Fruit fly (Drosophila melanogaster) whole organism, embryonic: ENCODE results near the gene Lasp.

Source experiments
- Antp ChIP-seq: fragments of 200-800 bp; sonication (Bioruptor generic); optimal IDR thresholded peaks from 3 replicates; lab custom pipeline; 2016; ENCODE audit warnings: missing biosample characterization, missing genetic modification characterization
- B-H1 ChIP-seq: fragments of 200-800 bp; sonication (Bioruptor generic); IDR thresholded peaks from 3 replicates; pipeline ENCODE4 v1.3.6; 2022; ENCODE audit warnings: missing biosample characterization, missing genetic modification characterization
- B-H2 ChIP-seq: fragments of 200-800 bp; sonication (Bioruptor generic); optimal IDR thresholded peaks from 2 replicates; lab custom pipeline; 2018; ENCODE audit warnings: missing biosample characterization, mild to moderate bottlenecking, missing genetic modification characterization
- CG10209 ChIP-seq: fragments of 200-800 bp; sonication (Bioruptor generic); optimal IDR thresholded peaks from 3 replicates; lab custom pipeline; 2017; ENCODE audit warnings: missing biosample characterization, mild to moderate bottlenecking, missing genetic modification characterization, missing genetic modification reagents
- CG10267 ChIP-seq: fragments of 200-800 bp; sonication (Bioruptor generic); optimal IDR thresholded peaks from 2 replicates; lab custom pipeline; 2018; ENCODE audit warnings: missing biosample characterization, mild to moderate bottlenecking, missing genetic modification characterization, moderate library complexity
- CG10543 ChIP-seq: fragments of 200-800 bp; sonication (Bioruptor generic); optimal IDR thresholded peaks from 3 replicates; lab custom pipeline; 2017; ENCODE audit warnings: missing biosample characterization, mild to moderate bottlenecking, missing genetic modification characterization, moderate library complexity
- CG11504 ChIP-seq: fragments of 200-800 bp; sonication (Bioruptor generic); optimal IDR thresholded peaks from 3 replicates; lab custom pipeline; 2019; ENCODE audit warnings: missing biosample characterization, mild to moderate bottlenecking, missing genetic modification characterization, moderate library complexity
- CG12744 ChIP-seq: fragments of 200-800 bp; sonication (Bioruptor generic); optimal IDR thresholded peaks from 2 replicates; lab custom pipeline; 2016; ENCODE audit warnings: missing biosample characterization, missing genetic modification characterization
- CG12769 ChIP-seq: fragments of 200-800 bp; sonication (Bioruptor generic); optimal IDR thresholded peaks from 2 replicates; lab custom pipeline; 2019; ENCODE audit warnings: missing biosample characterization, mild to moderate bottlenecking, missing genetic modification characterization, moderate library complexity
- CG13123 ChIP-seq: fragments of 200-800 bp; sonication (Bioruptor generic); optimal IDR thresholded peaks from 2 replicates; lab custom pipeline; 2016; ENCODE audit warnings: missing biosample characterization, missing genetic modification characterization
- CG13424 ChIP-seq: fragments of 200-800 bp; sonication (Bioruptor generic); optimal IDR thresholded peaks from 2 replicates; lab custom pipeline; 2019; ENCODE audit warnings: missing biosample characterization, mild to moderate bottlenecking, missing genetic modification characterization, moderate library complexity
- CG15696 ChIP-seq: fragments of 200-800 bp; sonication (Bioruptor generic); optimal IDR thresholded peaks from 2 replicates; lab custom pipeline; 2019; ENCODE audit warnings: missing biosample characterization, mild to moderate bottlenecking, missing genetic modification characterization, moderate library complexity
- CG1647 ChIP-seq: fragments of 200-800 bp; sonication (Bioruptor generic); optimal IDR thresholded peaks from 3 replicates; lab custom pipeline; 2016; ENCODE audit warnings: missing biosample characterization, missing genetic modification characterization
- CG17912 ChIP-seq: fragments of 200-800 bp; sonication (Bioruptor generic); optimal IDR thresholded peaks from 2 replicates; lab custom pipeline; 2018; ENCODE audit warnings: missing biosample characterization, mild to moderate bottlenecking, missing genetic modification characterization
- CG18764 ChIP-seq: fragments of 200-800 bp; sonication (Bioruptor generic); optimal IDR thresholded peaks from 3 replicates; lab custom pipeline; 2016; ENCODE audit warnings: missing biosample characterization, missing genetic modification characterization
- CG30403 ChIP-seq: fragments of 200-800 bp; sonication (Bioruptor generic); optimal IDR thresholded peaks from 3 replicates; lab custom pipeline; 2016; ENCODE audit warnings: missing biosample characterization, missing genetic modification characterization
- CG31365 ChIP-seq: fragments of 200-800 bp; sonication (Bioruptor generic); optimal IDR thresholded peaks from 2 replicates; lab custom pipeline; 2018; ENCODE audit warnings: missing biosample characterization, mild to moderate bottlenecking, missing genetic modification characterization
- CG4730 ChIP-seq: fragments of 200-800 bp; sonication (Bioruptor generic); IDR thresholded peaks from 2 replicates; pipeline ENCODE4 v1.3.6; 2022; ENCODE audit warnings: missing biosample characterization, missing genetic modification characterization
- CG4854 ChIP-seq: fragments of 200-800 bp; sonication (Bioruptor generic); optimal IDR thresholded peaks from 2 replicates; lab custom pipeline; 2016; ENCODE audit warnings: missing biosample characterization, missing genetic modification characterization, inconsistent platforms
- CG6254 ChIP-seq: fragments of 200-800 bp; sonication (Bioruptor generic); optimal IDR thresholded peaks from 3 replicates; lab custom pipeline; 2017; ENCODE audit warnings: mild to moderate bottlenecking, missing biosample characterization, missing genetic modification reagents, missing genetic modification characterization
- CG6272 ChIP-seq: fragments of 200-800 bp; sonication (Bioruptor generic); IDR thresholded peaks from 2 replicates; pipeline ENCODE4 v1.3.6; 2022; ENCODE audit warnings: missing biosample characterization, missing genetic modification characterization
- CG6813 ChIP-seq: fragments of 200-800 bp; sonication (Bioruptor generic); optimal IDR thresholded peaks from 2 replicates; lab custom pipeline; 2017; ENCODE audit warnings: missing biosample characterization, missing genetic modification characterization, mild to moderate bottlenecking, moderate library complexity, missing genetic modification reagents
- CG7357 ChIP-seq: fragments of 200-800 bp; sonication (Bioruptor generic); IDR thresholded peaks from 3 replicates; pipeline ENCODE4 v1.3.6; 2022; ENCODE audit warnings: missing biosample characterization, missing genetic modification characterization
- CG7928 ChIP-seq: fragments of 200-800 bp; sonication (Bioruptor generic); optimal IDR thresholded peaks from 2 replicates; lab custom pipeline; 2017; ENCODE audit warnings: missing biosample characterization, mild to moderate bottlenecking, missing genetic modification characterization
- CG7987 ChIP-seq: fragments of 200-800 bp; sonication (Bioruptor generic); optimal IDR thresholded peaks from 2 replicates; lab custom pipeline; 2018; ENCODE audit warnings: missing biosample characterization, mild to moderate bottlenecking, missing genetic modification characterization, moderate library complexity
- CG8359 ChIP-seq: fragments of 200-800 bp; sonication (Bioruptor generic); optimal IDR thresholded peaks from 2 replicates; lab custom pipeline; 2017; ENCODE audit warnings: missing biosample characterization, mild to moderate bottlenecking, missing genetic modification characterization, borderline replicate concordance
- CG8388 ChIP-seq: fragments of 200-800 bp; sonication (Bioruptor generic); optimal IDR thresholded peaks from 2 replicates; lab custom pipeline; 2019; ENCODE audit warnings: missing biosample characterization, mild to moderate bottlenecking, missing genetic modification characterization, moderate library complexity
- Dref ChIP-seq: fragments of 200-800 bp; sonication (Bioruptor generic); IDR thresholded peaks from 2 replicates; pipeline ENCODE4 v1.3.6; 2022; ENCODE audit warnings: missing biosample characterization, missing genetic modification characterization
- Fer1 ChIP-seq: fragments of 200-800 bp; sonication (Bioruptor generic); optimal IDR thresholded peaks from 2 replicates; lab custom pipeline; 2017; ENCODE audit warnings: missing biosample characterization, mild to moderate bottlenecking, missing genetic modification characterization
- Jarid2 ChIP-seq: fragments of 200-800 bp; sonication (Bioruptor generic); optimal IDR thresholded peaks from 3 replicates; lab custom pipeline; 2017; ENCODE audit warnings: mild to moderate bottlenecking, missing biosample characterization, missing genetic modification reagents, missing genetic modification characterization
- Med ChIP-seq: fragments of 200-800 bp; sonication (Bioruptor generic); peaks from one replicate; lab custom pipeline; 2016; ENCODE audit warnings: missing biosample characterization, missing genetic modification characterization, mild to moderate bottlenecking, inconsistent platforms, moderate library complexity
- Rfx ChIP-seq: fragments of 200-800 bp; sonication (Bioruptor generic); IDR thresholded peaks from 2 replicates; pipeline ENCODE4 v1.3.6; 2022; ENCODE audit warnings: missing biosample characterization, missing genetic modification characterization
- Scr ChIP-seq: fragments of 200-800 bp; sonication (Bioruptor generic); IDR thresholded peaks from 2 replicates; pipeline ENCODE4 v1.3.6; 2022; ENCODE audit warnings: missing biosample characterization, missing genetic modification characterization; ENCODE audit not compliant: partially characterized antibody
- Sox102F ChIP-seq: fragments of 200-800 bp; sonication (Bioruptor generic); optimal IDR thresholded peaks from 2 replicates; lab custom pipeline; 2018; ENCODE audit warnings: missing biosample characterization, mild to moderate bottlenecking, missing genetic modification characterization, moderate library complexity
- Sry-δ ChIP-seq: fragments of 200-800 bp; sonication (Bioruptor generic); optimal IDR thresholded peaks from 2 replicates; lab custom pipeline; 2016; ENCODE audit warnings: missing biosample characterization, missing genetic modification characterization
- Tbp ChIP-seq: fragments of >200 bp; optimal IDR thresholded peaks from 2 replicates; lab custom pipeline; 2018; ENCODE audit warnings: missing biosample characterization, missing genetic modification characterization
- ara ChIP-seq: fragments of 200-800 bp; sonication (Bioruptor generic); IDR thresholded peaks from 2 replicates; pipeline ENCODE4 v1.3.6; 2022; ENCODE audit warnings: missing biosample characterization, missing genetic modification characterization
- cato ChIP-seq: fragments of 200-800 bp; sonication (Bioruptor generic); optimal IDR thresholded peaks from 2 replicates; lab custom pipeline; 2016; ENCODE audit warnings: missing biosample characterization, missing genetic modification characterization, borderline replicate concordance
- caup ChIP-seq: fragments of 200-800 bp; sonication (Bioruptor generic); optimal IDR thresholded peaks from 3 replicates; lab custom pipeline; 2017; ENCODE audit warnings: missing biosample characterization, mild to moderate bottlenecking, missing genetic modification characterization, moderate library complexity; ENCODE audit not compliant: severe bottlenecking
- chm ChIP-seq: fragments of 200-800 bp; sonication (Bioruptor generic); IDR thresholded peaks from 2 replicates; pipeline ENCODE4 v1.3.6; 2022; ENCODE audit warnings: missing biosample characterization, missing genetic modification characterization
- chn ChIP-seq: fragments of 200-800 bp; sonication (Bioruptor generic); optimal IDR thresholded peaks from 2 replicates; lab custom pipeline; 2016; ENCODE audit warnings: missing biosample characterization, missing genetic modification characterization
- dati ChIP-seq: fragments of 200-800 bp; sonication (Bioruptor generic); IDR thresholded peaks from 2 replicates; pipeline ENCODE4 v1.3.6; 2022; ENCODE audit warnings: missing biosample characterization, missing genetic modification characterization
- dm ChIP-seq: fragments of 200-800 bp; sonication (Bioruptor generic); optimal IDR thresholded peaks from 3 replicates; lab custom pipeline; 2016; ENCODE audit warnings: missing biosample characterization, missing genetic modification characterization
- grn ChIP-seq: fragments of 200-800 bp; sonication (Bioruptor generic); optimal IDR thresholded peaks from 3 replicates; lab custom pipeline; 2017; ENCODE audit warnings: missing biosample characterization, missing genetic modification characterization
- hkb ChIP-seq, 2 experiments: fragments of 200-800 bp in 1 of 2; fragments of >200 bp in 1 of 2; sonication (Bioruptor generic) in 1 of 2; IDR thresholded peaks in 1 of 2; optimal IDR thresholded peaks in 1 of 2; 2 replicates each; pipeline versions ENCODE4 v1.3.6 to Lab custom; 2017 to 2022; ENCODE audit warnings: missing biosample characterization in 1 of 2, missing genetic modification characterization in 1 of 2
- mam ChIP-seq: fragments of 200-800 bp; sonication (Bioruptor generic); optimal IDR thresholded peaks from 3 replicates; lab custom pipeline; 2016; ENCODE audit warnings: missing biosample characterization, missing genetic modification characterization
- pho ChIP-seq: fragments of 200-800 bp; sonication (Bioruptor generic); optimal IDR thresholded peaks from 2 replicates; lab custom pipeline; 2016; ENCODE audit warnings: missing biosample characterization, missing genetic modification characterization
- pros ChIP-seq: fragments of 200-800 bp; sonication (Bioruptor generic); optimal IDR thresholded peaks from 3 replicates; lab custom pipeline; 2019; ENCODE audit warnings: missing biosample characterization, mild to moderate bottlenecking, missing genetic modification characterization, moderate library complexity
- ro ChIP-seq: fragments of 200-800 bp; sonication (Bioruptor generic); IDR thresholded peaks from 2 replicates; pipeline ENCODE4 v1.3.6; 2022; ENCODE audit warnings: missing biosample characterization, missing genetic modification characterization
- wek ChIP-seq: fragments of 200-800 bp; sonication (Bioruptor generic); optimal IDR thresholded peaks from 3 replicates; lab custom pipeline; 2018; ENCODE audit warnings: missing biosample characterization, mild to moderate bottlenecking, missing genetic modification characterization, moderate library complexity

The Lasp gene

dm6 chr3L:16670195-16670594 lies 41.3 kb downstream of the Lasp start (continued):
- TF ChIP-seq CG4854 (GFP tag; lab: Kevin White, UChicago), result no peak
- no peak for TF ChIP-seq CG4730 (GFP tag; lab: Robert Waterston, UW)
- no peak for TF ChIP-seq Sry-δ (GFP tag; lab: Kevin White, UChicago)
- TF ChIP-seq CG15696, result no peak
- TF ChIP-seq CG8359, result no peak
- no peak for TF ChIP-seq Jarid2 (GFP tag; lab: Kevin White, UChicago)
- TF ChIP-seq CG8388 (GFP tag; lab: Kevin White, UChicago), result no peak
- peak; percentile 35 for TF ChIP-seq CG7987 (GFP tag; lab: Kevin White, UChicago)
- no peak for TF ChIP-seq B-H1 (GFP tag; lab: Robert Waterston, UW)
- no peak for TF ChIP-seq pros (GFP tag; lab: Kevin White, UChicago)
- peak; percentile 20; the same call in 1 of the 2 replicates for TF ChIP-seq Rfx (GFP tag; lab: Robert Waterston, UW)
- no peak for TF ChIP-seq CG13123 (GFP tag; lab: Kevin White, UChicago)
- no peak for TF ChIP-seq mam
- no peak for TF ChIP-seq CG12744 (GFP tag; lab: Kevin White, UChicago)
- TF ChIP-seq Med (GFP tag; lab: Kevin White, UChicago), result peak; percentile 83
- TF ChIP-seq Antp (GFP tag; lab: Kevin White, UChicago), result no peak
- TF ChIP-seq ara, result no peak
- TF ChIP-seq Tbp (GFP tag; lab: Kevin White, UChicago), result no peak
- TF ChIP-seq CG13424 (tag; lab: Kevin White, UChicago), result peak; percentile 12
- peak; percentile 17 for TF ChIP-seq B-H2 (GFP tag; lab: Kevin White, UChicago)
- no peak for TF ChIP-seq ro (GFP tag; lab: Robert Waterston, UW)
- no peak for TF ChIP-seq CG7928 (GFP tag; lab: Kevin White, UChicago)
- TF ChIP-seq chn (GFP tag; lab: Kevin White, UChicago), result no peak
- TF ChIP-seq CG17912 (GFP tag; lab: Kevin White, UChicago), result peak; percentile 46
- no peak for TF ChIP-seq Scr (GFP tag; lab: Robert Waterston, UW)
- TF ChIP-seq Dref (GFP tag; lab: Robert Waterston, UW), result peak; percentile 21; the same call in 1 of the 2 replicates
- TF ChIP-seq CG30403 (GFP tag; lab: Kevin White, UChicago), result no peak
- TF ChIP-seq hkb (optimal IDR thresholded peaks at IDR 0.05; lab: Kevin White, UChicago), result no peak
- peak; percentile 25; the same call in 1 of the 2 replicates for TF ChIP-seq hkb (GFP tag; IDR thresholded peaks at IDR 0.05; lab: Robert Waterston, UW)
- TF ChIP-seq CG12769 (tag; lab: Kevin White, UChicago), result no peak
- TF ChIP-seq CG11504, result no peak
- no peak for TF ChIP-seq CG10267 (tag; lab: Kevin White, UChicago)
- TF ChIP-seq CG6813 (GFP tag; lab: Kevin White, UChicago), result peak; percentile 20
- no peak for TF ChIP-seq CG31365 (tag; lab: Kevin White, UChicago)
- TF ChIP-seq CG7357, result no peak
- no peak for TF ChIP-seq CG6272 (GFP tag; lab: Robert Waterston, UW)
- peak; percentile 10 for TF ChIP-seq pho (GFP tag; lab: Kevin White, UChicago)
- no peak for TF ChIP-seq CG1647 (GFP tag; lab: Kevin White, UChicago)
- TF ChIP-seq grn (GFP tag; lab: Kevin White, UChicago), result no peak
- peak; percentile 20 for TF ChIP-seq wek (GFP tag; lab: Kevin White, UChicago)
- TF ChIP-seq Sox102F (GFP tag; lab: Kevin White, UChicago), result no peak
- TF ChIP-seq caup (GFP tag; lab: Kevin White, UChicago), result peak; percentile 74
- no peak for TF ChIP-seq cato (GFP tag; lab: Kevin White, UChicago)
- TF ChIP-seq CG10209 (GFP tag; lab: Kevin White, UChicago), result peak; percentile 21
- TF ChIP-seq dati (GFP tag; lab: Robert Waterston, UW), result no peak
- no peak for TF ChIP-seq CG18764 (GFP tag; lab: Kevin White, UChicago)
- peak; percentile 49 for TF ChIP-seq Fer1 (GFP tag; lab: Kevin White, UChicago)
- 0 out of 2 replicates have a peak, but pooled peaks have one; percentile 54 for TF ChIP-seq chm (GFP tag; lab: Robert Waterston, UW)
- TF ChIP-seq CG6254 (GFP tag; lab: Kevin White, UChicago), result peak; percentile 28
- TF ChIP-seq CG10543 (GFP tag; lab: Kevin White, UChicago), result peak; percentile 59
- no peak for TF ChIP-seq dm (GFP tag; lab: Kevin White, UChicago)
